Worm (Caenorhabditis elegans) whole organism, midembryonic: ENCODE data around the gene msp-56.
"Not testable (repeated sequence)": the region's sequence is repeated elsewhere in the genome, so short reads cannot be mapped to it uniquely, and the experiment has no call there.

Experiments used
- T22C8.4 ChIP-seq: fragments of 200-800 bp; sonication (Bioruptor generic); IDR thresholded peaks from 2 replicates; pipeline ENCODE4 v1.3.6; 2022; ENCODE audit warnings: missing genetic modification characterization, missing compliant biosample characterization
- cog-1 ChIP-seq: sonication (generic microtip); optimal IDR thresholded peaks from 2 replicates; lab custom pipeline; 2016; ENCODE audit warnings: missing genetic modification characterization, missing compliant biosample characterization
- flt-1 ChIP-seq: fragments of 200-800 bp; sonication (Bioruptor generic); IDR thresholded peaks from 2 replicates; pipeline ENCODE4 v1.3.6; 2022; ENCODE audit warnings: missing genetic modification characterization, missing compliant biosample characterization
- klf-2 ChIP-seq: fragments of 200-800 bp; sonication (Bioruptor generic); conservative IDR thresholded peaks from 2 replicates; pipeline ENCODE4 v1.3.6; 2022; ENCODE audit warnings: missing genetic modification reagents, missing genetic modification characterization, missing compliant biosample characterization
- med-1 ChIP-seq: sonication (generic microtip); optimal IDR thresholded peaks from 2 replicates; lab custom pipeline; 2017; ENCODE audit warnings: missing genetic modification characterization, mild to moderate bottlenecking, missing compliant biosample characterization, antibody characterized with exemption, missing genetic modification reagents; ENCODE audit not compliant: insufficient read depth
- ref-1 ChIP-seq: fragments of 200-800 bp; sonication (Bioruptor generic); conservative IDR thresholded peaks from 2 replicates; pipeline ENCODE4 v1.3.6; 2022; ENCODE audit warnings: missing genetic modification reagents, missing genetic modification characterization, missing compliant biosample characterization
- tab-1 ChIP-seq: fragments of 200-800 bp; sonication (Bioruptor generic); IDR thresholded peaks from 2 replicates; pipeline ENCODE4 v1.3.6; 2022; ENCODE audit warnings: missing genetic modification characterization, missing compliant biosample characterization
- ztf-23 ChIP-seq: fragments of 200-800 bp; sonication (Bioruptor generic); IDR thresholded peaks from 2 replicates; pipeline ENCODE4 v1.3.6; 2022; ENCODE audit warnings: missing genetic modification reagents, missing genetic modification characterization, missing compliant biosample characterization
- ztf-29 ChIP-seq: fragments of 200-800 bp; sonication (Bioruptor generic); IDR thresholded peaks from 2 replicates; pipeline ENCODE4 v1.3.6; 2022; ENCODE audit warnings: missing genetic modification reagents, missing genetic modification characterization, missing compliant biosample characterization

Gene msp-56

ce11 chrIV:9833337-9833736 is 8.0 kb upstream of the msp-56 start:
- TF ChIP-seq flt-1 (no peak), klf-2 (GFP tag; lab: Robert Waterston, UW) (no peak), T22C8.4 (no peak), ref-1 (GFP tag; lab: Robert Waterston, UW) (no peak), tab-1 (no peak), cog-1 (tag; lab: Kevin White, UChicago) (no peak), med-1 (GFP tag; lab: Kevin White, UChicago) (no peak), ztf-23 (GFP tag; lab: Robert Waterston, UW) (no peak), ztf-29 (no peak)

- TF ChIP-seq med-1 (GFP tag; lab: Kevin White, UChicago) (no peak), ztf-23 (GFP tag; lab: Robert Waterston, UW) (no peak), flt-1 (no peak), ztf-29 (no peak), T22C8.4 (no peak), cog-1 (tag; lab: Kevin White, UChicago) (no peak), klf-2 (GFP tag; lab: Robert Waterston, UW) (no peak), ref-1 (GFP tag; lab: Robert Waterston, UW) (no peak), tab-1 (no peak)
Observed at ce11 chrIV:9836317-9836716, 5.0 kb upstream of the msp-56 start, which contains the start of gene msp-81. msp-81 (minus strand) TSS chrIV:9836417.

ce11 chrIV:9837349-9837748 is 4.0 kb upstream of the msp-56 start, which contains the start of gene msp-10:
msp-10 (plus strand) TSS chrIV:9837649.
- TF ChIP-seq ztf-29; ztf-23 (GFP tag; lab: Robert Waterston, UW); ref-1 (GFP tag; lab: Robert Waterston, UW): not testable (repeated sequence)

DNA sequence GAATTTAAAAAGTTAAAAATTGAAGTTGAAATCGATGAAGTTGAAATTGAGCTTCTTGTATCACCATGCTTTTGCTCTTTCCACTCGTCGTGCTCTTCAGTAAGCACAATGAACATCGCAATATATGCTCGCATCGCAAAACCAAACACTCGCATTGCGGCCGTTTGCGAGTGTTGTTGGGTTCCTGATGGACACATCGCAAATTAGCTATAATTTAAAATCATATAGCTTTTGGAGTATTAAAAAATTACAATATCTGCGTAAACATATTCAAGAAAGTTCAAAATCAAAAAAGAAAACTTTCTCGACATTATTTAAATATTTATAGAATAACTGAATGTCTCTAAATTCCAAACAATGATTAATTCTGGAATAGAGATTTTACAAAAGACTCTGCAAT is 731 bp downstream of the msp-56 start, which contains the start of gene K07F5.17:
Gene K07F5.17 (plus strand): TSS at position 301 of the 400 bp plus-strand sequence.
- TF ChIP-seq klf-2 (GFP tag; lab: Robert Waterston, UW) (no peak), med-1 (GFP tag; lab: Kevin White, UChicago) (no peak), cog-1 (tag; lab: Kevin White, UChicago) (no peak), T22C8.4 (no peak), flt-1 (no peak), ztf-23 (GFP tag; lab: Robert Waterston, UW) (no peak)

ce11 chrIV:9843760-9844159 is 2.4 kb downstream of the msp-56 start, which contains the start of gene nspd-2:
nspd-2 (plus strand) TSS chrIV:9844060.
- TF ChIP-seq T22C8.4, result no peak
- no peak for TF ChIP-seq tab-1
- TF ChIP-seq ref-1 (GFP tag; lab: Robert Waterston, UW), result no peak
- TF ChIP-seq ztf-23 (GFP tag; lab: Robert Waterston, UW), result no peak
- no peak for TF ChIP-seq flt-1
- TF ChIP-seq klf-2 (GFP tag; lab: Robert Waterston, UW), result no peak
- TF ChIP-seq med-1 (GFP tag; lab: Kevin White, UChicago), result no peak
- TF ChIP-seq cog-1 (tag; lab: Kevin White, UChicago), result no peak
- TF ChIP-seq ztf-29, result no peak

DNA sequence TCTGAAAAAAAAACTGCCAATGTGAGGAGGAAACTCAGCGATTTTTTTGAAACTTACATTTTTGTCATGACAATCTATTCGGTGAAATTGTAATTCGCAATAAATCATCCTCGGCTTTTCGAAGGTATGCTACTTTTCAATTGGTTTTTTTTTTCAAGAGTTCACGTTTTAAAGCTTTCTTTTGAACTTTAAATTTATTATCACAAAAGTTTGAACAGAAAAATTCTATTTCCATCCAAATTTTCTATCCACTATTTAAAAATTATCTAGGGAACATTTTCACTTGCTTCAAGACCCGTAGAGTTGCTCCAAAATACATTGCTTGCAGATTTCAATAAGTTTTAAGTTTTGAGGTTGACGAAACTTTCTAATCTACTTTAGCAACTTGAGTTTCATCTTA is 5.2 kb downstream of the msp-56 start, which contains the start of gene K07F5.6:
Gene K07F5.6 (minus strand): TSS at position 101 of the 400 bp plus-strand sequence.
- TF ChIP-seq ztf-23 (GFP tag; lab: Robert Waterston, UW), result no peak
- TF ChIP-seq tab-1, result no peak
- no peak for TF ChIP-seq flt-1
- TF ChIP-seq ref-1 (GFP tag; lab: Robert Waterston, UW), result no peak

DNA sequence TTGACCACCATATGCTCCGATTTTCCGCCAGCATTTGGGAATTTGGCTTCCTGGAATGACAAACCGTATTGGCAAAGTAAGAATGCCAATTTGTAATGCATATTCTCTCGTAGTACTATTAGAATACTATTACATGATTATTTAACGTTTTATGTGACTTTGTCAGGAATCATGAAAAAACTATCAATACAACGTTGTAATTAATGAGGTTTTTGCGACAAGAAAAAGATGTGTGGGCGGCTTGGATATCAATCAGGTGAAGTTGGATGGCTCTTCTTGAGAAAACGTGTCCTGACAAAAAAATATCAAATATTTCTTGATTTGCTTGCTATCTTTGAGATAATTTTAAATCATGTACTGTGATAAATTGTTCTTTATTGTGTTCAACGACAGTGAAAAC is 6.7 kb downstream of the msp-56 start, which contains the start of gene K07F5.7:
Gene K07F5.7 (minus strand): TSS at position 101 of the 400 bp plus-strand sequence.
- TF ChIP-seq T22C8.4 (no peak), ref-1 (GFP tag; lab: Robert Waterston, UW) (no peak), flt-1 (no peak), cog-1 (tag; lab: Kevin White, UChicago) (no peak), tab-1 (no peak)

DNA sequence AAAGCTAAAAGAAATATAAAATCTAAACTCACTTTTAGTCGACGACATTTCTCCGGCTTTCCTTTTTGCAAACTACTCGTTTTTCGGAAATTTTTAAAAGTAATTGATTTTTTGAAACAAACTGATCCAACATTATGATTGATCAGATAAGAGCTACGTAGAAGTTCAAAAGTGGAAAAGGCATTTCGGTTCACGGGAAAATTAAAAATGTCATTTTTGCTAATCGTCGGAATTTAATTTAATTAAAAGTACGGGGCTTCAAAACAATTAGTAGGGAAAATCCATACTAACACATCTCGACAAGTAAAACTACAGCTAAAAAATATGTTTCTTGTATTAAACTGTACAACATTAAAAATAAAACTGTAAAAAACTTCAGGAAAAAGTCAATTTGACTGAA is 8.3 kb downstream of the msp-56 start, which contains the start of gene K07F5.8:
Gene K07F5.8 (minus strand): TSS at position 101 of the 400 bp plus-strand sequence.
- TF ChIP-seq ztf-29 (no peak), flt-1 (no peak), T22C8.4 (no peak), tab-1 (no peak), med-1 (GFP tag; lab: Kevin White, UChicago) (no peak), ztf-23 (GFP tag; lab: Robert Waterston, UW) (no peak), ref-1 (GFP tag; lab: Robert Waterston, UW) (no peak)

DNA sequence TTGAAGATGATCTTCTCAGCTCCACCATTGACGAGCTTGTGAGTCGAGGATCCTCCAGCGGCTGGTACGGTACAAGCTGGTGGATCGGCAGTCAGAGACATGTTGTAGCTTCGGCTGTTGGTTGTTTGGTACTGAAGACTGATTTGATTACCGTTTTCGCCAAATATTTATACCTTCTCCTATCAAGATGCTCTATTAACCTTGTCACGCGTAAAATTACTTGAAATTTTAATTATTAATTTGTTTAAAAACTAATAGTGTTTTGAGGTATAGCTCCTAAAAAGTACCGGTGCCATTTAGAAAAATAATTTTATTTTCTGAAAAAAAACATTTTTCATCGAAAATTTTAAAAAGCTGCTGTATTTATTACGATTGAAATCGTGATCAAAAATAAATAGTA is 9.6 kb downstream of the msp-56 start, which contains the start of gene ssp-10:
Gene ssp-10 (minus strand): TSS at position 101 of the 400 bp plus-strand sequence.
- no peak for TF ChIP-seq klf-2 (GFP tag; lab: Robert Waterston, UW)
- no peak for TF ChIP-seq ztf-29
- TF ChIP-seq ztf-23 (GFP tag; lab: Robert Waterston, UW), result no peak
- TF ChIP-seq med-1 (GFP tag; lab: Kevin White, UChicago), result no peak
- TF ChIP-seq tab-1, result no peak
- no peak for TF ChIP-seq cog-1 (tag; lab: Kevin White, UChicago)
- no peak for TF ChIP-seq ref-1 (GFP tag; lab: Robert Waterston, UW)
- no peak for TF ChIP-seq T22C8.4
- TF ChIP-seq flt-1, result no peak

ce11 chrIV:9852250-9852649 is 10.9 kb downstream of the msp-56 start, which contains the start of gene ssq-1:
ssq-1 (plus strand) TSS chrIV:9852550.
- TF ChIP-seq flt-1, result no peak
- no peak for TF ChIP-seq tab-1
- TF ChIP-seq ref-1 (GFP tag; lab: Robert Waterston, UW), result no peak
- TF ChIP-seq T22C8.4, result no peak
- TF ChIP-seq ztf-23 (GFP tag; lab: Robert Waterston, UW), result no peak
- no peak for TF ChIP-seq ztf-29
- no peak for TF ChIP-seq cog-1 (tag; lab: Kevin White, UChicago)
- TF ChIP-seq med-1 (GFP tag; lab: Kevin White, UChicago), result no peak
- no peak for TF ChIP-seq klf-2 (GFP tag; lab: Robert Waterston, UW)
